Fruit fly (Drosophila melanogaster) whole organism, adult: ENCODE data around the gene mRpL11.

Source experiments
- CG14711 ChIP-seq: fragments of 200-800 bp; sonication (Bioruptor generic); optimal IDR thresholded peaks from 2 replicates; lab custom pipeline; 2018; ENCODE audit warnings: missing biosample characterization, mild to moderate bottlenecking, missing genetic modification characterization, moderate library complexity
- CG1620 ChIP-seq: fragments of 200-800 bp; sonication (Bioruptor generic); optimal IDR thresholded peaks from 2 replicates; lab custom pipeline; 2016; ENCODE audit warnings: missing biosample characterization, missing genetic modification characterization
- CG33017 ChIP-seq: fragments of 200-800 bp; sonication (Bioruptor generic); optimal IDR thresholded peaks from 2 replicates; lab custom pipeline; 2018; ENCODE audit warnings: missing biosample characterization, mild to moderate bottlenecking, missing genetic modification characterization, moderate library complexity
- CG5204 ChIP-seq: fragments of 200-800 bp; sonication (Bioruptor generic); optimal IDR thresholded peaks from 2 replicates; lab custom pipeline; 2016; ENCODE audit warnings: missing biosample characterization, missing genetic modification characterization
- CG7101 ChIP-seq: fragments of 200-800 bp; sonication (Bioruptor generic); optimal IDR thresholded peaks from 2 replicates; lab custom pipeline; 2018; ENCODE audit warnings: missing biosample characterization, mild to moderate bottlenecking, missing genetic modification characterization, moderate library complexity
- Crg-1 ChIP-seq: fragments of 200-800 bp; sonication (Bioruptor generic); optimal IDR thresholded peaks from 2 replicates; lab custom pipeline; 2016; ENCODE audit warnings: missing biosample characterization, missing genetic modification characterization
- Mnt ChIP-seq: fragments of 200-800 bp; sonication (Bioruptor generic); optimal IDR thresholded peaks from 2 replicates; lab custom pipeline; 2016; ENCODE audit warnings: missing biosample characterization, mild to moderate bottlenecking, missing genetic modification characterization
- bab1 ChIP-seq: fragments of 200-800 bp; sonication (Bioruptor generic); optimal IDR thresholded peaks from 3 replicates; lab custom pipeline; 2019; ENCODE audit warnings: missing biosample characterization, mild to moderate bottlenecking, missing genetic modification characterization, moderate library complexity
- kay ChIP-seq: fragments of 200-800 bp; sonication (Bioruptor generic); peaks from one replicate; lab custom pipeline; 2016; ENCODE audit warnings: missing biosample characterization, missing genetic modification characterization, borderline replicate concordance
- toe ChIP-seq: fragments of 200-800 bp; sonication (Bioruptor generic); optimal IDR thresholded peaks from 2 replicates; lab custom pipeline; 2016; ENCODE audit warnings: missing biosample characterization, missing genetic modification characterization

dm6 chr3R:14513420-14513819, 1.8 kb downstream of the mRpL11 start, which contains the start of gene CG8461:
- TF ChIP-seq CG1620 (GFP tag; lab: Kevin White, UChicago) (no peak), CG33017 (tag; lab: Kevin White, UChicago) (no peak), Mnt (GFP tag; lab: Kevin White, UChicago) (peak; percentile 82), CG5204 (GFP tag; lab: Kevin White, UChicago) (no peak), CG7101 (tag; lab: Kevin White, UChicago) (no peak), CG14711 (tag; lab: Kevin White, UChicago) (no peak), Crg-1 (GFP tag; lab: Kevin White, UChicago) (no peak), toe (GFP tag; lab: Kevin White, UChicago) (no peak), bab1 (GFP tag; lab: Kevin White, UChicago) (no peak), kay (GFP tag; lab: Kevin White, UChicago) (peak; percentile 89)
